Worm (Caenorhabditis elegans): Measurements from ENCODE around the gene rhi-1.
A peak's percentile ranks its signal among the peaks of the same experiment; 100 is the strongest.

rhi-1 gene

DNA sequence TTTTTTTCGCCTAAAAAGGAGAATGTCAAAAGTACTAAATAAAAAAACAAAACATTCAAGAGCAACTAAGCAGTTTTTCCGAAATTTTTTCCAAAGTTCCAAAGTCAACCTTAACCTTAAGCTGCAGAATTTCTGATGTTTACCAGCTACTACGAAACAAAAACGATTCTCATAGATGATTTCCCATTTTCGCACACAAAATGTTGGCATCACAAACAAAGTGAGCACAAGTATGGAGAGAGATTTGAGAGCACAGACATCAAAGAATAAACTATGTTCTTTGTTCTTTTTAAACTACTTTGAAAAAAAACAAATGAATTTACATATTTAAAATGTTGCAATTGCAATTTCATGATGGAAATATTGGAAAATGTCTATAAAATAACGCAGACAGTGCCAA is 15.0 kb downstream of the rhi-1 start:
- TF ChIP-seq pha-4 (tag; optimal IDR thresholded peaks at IDR 0.05) (peak; percentile 60), eor-1 (tag; optimal IDR thresholded peaks at IDR 0.05) (no peak)

- TF ChIP-seq elt-2 (tag; optimal IDR thresholded peaks at IDR 0.05) (peak; percentile 74), lin-15B (tag; optimal IDR thresholded peaks at IDR 0.05) (peak; percentile 81), unc-62 (GFP tag; optimal IDR thresholded peaks at IDR 0.05) (peak; percentile 16), ceh-82 (tag; optimal IDR thresholded peaks at IDR 0.05) (peak; percentile 21), ama-1 (optimal IDR thresholded peaks at IDR 0.05) (peak; percentile 95), nhr-23 (tag; optimal IDR thresholded peaks at IDR 0.05) (peak; percentile 91), nhr-43 (tag; optimal IDR thresholded peaks at IDR 0.05; ENCODE audit: poor library complexity, severe bottlenecking) (peak; percentile 40), egl-5 (tag; optimal IDR thresholded peaks at IDR 0.05) (peak; percentile 53), ztf-4 (tag; optimal IDR thresholded peaks at IDR 0.05) (no peak), skn-1 (tag; optimal IDR thresholded peaks at IDR 0.05) (peak; percentile 46), nhr-25 (tag; optimal IDR thresholded peaks at IDR 0.05) (peak; percentile 90), fos-1 (tag; optimal IDR thresholded peaks at IDR 0.05) (no peak), pqm-1 (tag; optimal IDR thresholded peaks at IDR 0.05) (peak; percentile 53), nhr-237 (tag; optimal IDR thresholded peaks at IDR 0.05) (no peak), snpc-4 (tag; optimal IDR thresholded peaks at IDR 0.05) (no peak), zag-1 (tag; optimal IDR thresholded peaks at IDR 0.05) (no peak), egl-27 (tag; optimal IDR thresholded peaks at IDR 0.05) (no peak), unc-39 (tag; optimal IDR thresholded peaks at IDR 0.05) (no peak), fkh-10 (GFP tag; optimal IDR thresholded peaks at IDR 0.05) (peak; percentile 43), nhr-11 (tag; optimal IDR thresholded peaks at IDR 0.05) (no peak), aly-2 (tag; optimal IDR thresholded peaks at IDR 0.05) (no peak), mml-1 (tag; optimal IDR thresholded peaks at IDR 0.05) (no peak), nfya-1 (tag; optimal IDR thresholded peaks at IDR 0.05; ENCODE audit: insufficient read depth) (peak; percentile 100), mdl-1 (tag; optimal IDR thresholded peaks at IDR 0.05) (no peak), hmg-11 (tag; optimal IDR thresholded peaks at IDR 0.05) (peak; percentile 72), nhr-28 (tag; optimal IDR thresholded peaks at IDR 0.05) (no peak), R02D3.7 (tag; optimal IDR thresholded peaks at IDR 0.05) (peak; percentile 8), pha-4 (tag; optimal IDR thresholded peaks at IDR 0.05) (peak; percentile 66), ceh-16 (tag; optimal IDR thresholded peaks at IDR 0.05) (no peak), eor-1 (tag; optimal IDR thresholded peaks at IDR 0.05) (no peak), tbx-2 (tag; optimal IDR thresholded peaks at IDR 0.05) (peak; percentile 36), lsy-12 (tag; optimal IDR thresholded peaks at IDR 0.05) (peak; percentile 93), jun-1 (tag; optimal IDR thresholded peaks at IDR 0.05) (peak; percentile 63), ceh-28 (tag; optimal IDR thresholded peaks at IDR 0.05) (peak; percentile 33), lin-39 (tag; optimal IDR thresholded peaks at IDR 0.05) (peak; percentile 91), nhr-77 (tag; optimal IDR thresholded peaks at IDR 0.05) (no peak), elt-1 (tag; optimal IDR thresholded peaks at IDR 0.05) (peak; percentile 37), elt-3 (tag; optimal IDR thresholded peaks at IDR 0.05) (peak in 1 of 3 experiments; percentile 34), nhr-12 (tag; optimal IDR thresholded peaks at IDR 0.05) (no peak), fkh-2 (tag; optimal IDR thresholded peaks at IDR 0.05) (no peak)
Measured at ce11 chrX:4523887-4524350, 15.6 kb downstream of the rhi-1 start, which contains the start of gene pdi-2. Gene pdi-2 (plus strand): TSS chrX:4524155.

ce11 chrX:4524844-4525243 is 16.5 kb downstream of the rhi-1 start:
- TF ChIP-seq ZK546.5 (tag; optimal IDR thresholded peaks at IDR 0.05) (no peak), nhr-28 (tag; optimal IDR thresholded peaks at IDR 0.05) (no peak), ama-1 (optimal IDR thresholded peaks at IDR 0.05) (peak; percentile 40), nhr-23 (tag; optimal IDR thresholded peaks at IDR 0.05) (peak; percentile 56), fos-1 (tag; optimal IDR thresholded peaks at IDR 0.05) (no peak), nfya-1 (tag; optimal IDR thresholded peaks at IDR 0.05; ENCODE audit: insufficient read depth) (peak; percentile 23), nhr-25 (tag; optimal IDR thresholded peaks at IDR 0.05) (peak; percentile 46)
